Fruit fly (Drosophila melanogaster) whole organism, embryonic: ENCODE data around the gene CG12438.

Experiments
- Asciz ChIP-seq: fragments of 200-800 bp; sonication (Bioruptor generic); optimal IDR thresholded peaks from 2 replicates; lab custom pipeline; 2017; ENCODE audit warnings: missing biosample characterization, mild to moderate bottlenecking, missing genetic modification characterization, missing genetic modification reagents
- B-H1 ChIP-seq: fragments of 200-800 bp; sonication (Bioruptor generic); IDR thresholded peaks from 3 replicates; pipeline ENCODE4 v1.3.6; 2022; ENCODE audit warnings: missing biosample characterization, missing genetic modification characterization
- CG1024 ChIP-seq: fragments of 200-800 bp; sonication (Bioruptor generic); IDR thresholded peaks from 2 replicates; pipeline ENCODE4 v1.3.6; 2022; ENCODE audit warnings: missing biosample characterization, missing genetic modification characterization
- CG10267 ChIP-seq: fragments of 200-800 bp; sonication (Bioruptor generic); optimal IDR thresholded peaks from 2 replicates; lab custom pipeline; 2018; ENCODE audit warnings: missing biosample characterization, mild to moderate bottlenecking, missing genetic modification characterization, moderate library complexity
- CG11093 ChIP-seq: fragments of 200-800 bp; sonication (Bioruptor generic); IDR thresholded peaks from 3 replicates; pipeline ENCODE4 v1.3.6; 2022; ENCODE audit warnings: missing biosample characterization, missing genetic modification characterization
- CG11696 ChIP-seq: fragments of 200-800 bp; sonication (Bioruptor generic); IDR thresholded peaks from 2 replicates; pipeline ENCODE4 v1.3.6; 2022; ENCODE audit warnings: missing biosample characterization, missing genetic modification characterization
- CG11723 ChIP-seq: fragments of 200-800 bp; sonication (Bioruptor generic); optimal IDR thresholded peaks from 2 replicates; lab custom pipeline; 2017; ENCODE audit warnings: missing biosample characterization, mild to moderate bottlenecking, missing genetic modification characterization
- CG12299 ChIP-seq: fragments of 200-800 bp; sonication (Bioruptor generic); optimal IDR thresholded peaks from 2 replicates; lab custom pipeline; 2018; ENCODE audit warnings: missing biosample characterization, mild to moderate bottlenecking, missing genetic modification characterization
- CG13287 ChIP-seq: fragments of 200-800 bp; sonication (Bioruptor generic); IDR thresholded peaks from 2 replicates; pipeline ENCODE4 v1.3.6; 2022; ENCODE audit warnings: missing biosample characterization, missing genetic modification characterization; ENCODE audit not compliant: partially characterized antibody
- CG15479 ChIP-seq: fragments of 200-800 bp; sonication (Bioruptor generic); optimal IDR thresholded peaks from 3 replicates; lab custom pipeline; 2019; ENCODE audit warnings: missing biosample characterization, mild to moderate bottlenecking, missing genetic modification characterization, moderate library complexity
- CG17186 ChIP-seq: fragments of 200-800 bp; sonication (Bioruptor generic); optimal IDR thresholded peaks from 3 replicates; lab custom pipeline; 2017; ENCODE audit warnings: missing biosample characterization, missing genetic modification reagents, missing genetic modification characterization
- CG17612 ChIP-seq: fragments of 200-800 bp; sonication (Bioruptor generic); IDR thresholded peaks from 2 replicates; pipeline ENCODE4 v1.3.6; 2022; ENCODE audit warnings: missing biosample characterization, missing genetic modification characterization
- CG18011 ChIP-seq: fragments of 200-800 bp; sonication (Bioruptor generic); optimal IDR thresholded peaks from 2 replicates; lab custom pipeline; 2017; ENCODE audit warnings: missing biosample characterization, missing genetic modification characterization, mild to moderate bottlenecking, moderate library complexity, missing genotype
- CG3281 ChIP-seq: fragments of 200-800 bp; sonication (Bioruptor generic); optimal IDR thresholded peaks from 3 replicates; lab custom pipeline; 2017; ENCODE audit warnings: missing biosample characterization, mild to moderate bottlenecking, missing genetic modification characterization
- CG34422 ChIP-seq: fragments of 200-800 bp; sonication (Bioruptor generic); IDR thresholded peaks from 3 replicates; pipeline ENCODE4 v1.3.6; 2022; ENCODE audit warnings: missing biosample characterization, missing genetic modification characterization
- CG5953 ChIP-seq: fragments of 200-800 bp; sonication (Bioruptor generic); IDR thresholded peaks from 2 replicates; pipeline ENCODE4 v1.3.6; 2022; ENCODE audit warnings: missing biosample characterization, missing genetic modification characterization
- CG6254 ChIP-seq: fragments of 200-800 bp; sonication (Bioruptor generic); optimal IDR thresholded peaks from 3 replicates; lab custom pipeline; 2017; ENCODE audit warnings: mild to moderate bottlenecking, missing biosample characterization, missing genetic modification reagents, missing genetic modification characterization
- CG6765 ChIP-seq: fragments of 200-800 bp; sonication (Bioruptor generic); optimal IDR thresholded peaks from 3 replicates; lab custom pipeline; 2017; ENCODE audit warnings: missing biosample characterization, mild to moderate bottlenecking, missing genetic modification characterization
- CG8924 ChIP-seq: fragments of 200-800 bp; optimal IDR thresholded peaks from 3 replicates; lab custom pipeline; 2019; ENCODE audit warnings: missing biosample characterization, mild to moderate bottlenecking, missing genetic modification characterization, moderate library complexity
- CG8944 ChIP-seq: fragments of 200-800 bp; sonication (Bioruptor generic); optimal IDR thresholded peaks from 3 replicates; lab custom pipeline; 2016; ENCODE audit warnings: missing biosample characterization, missing genetic modification characterization
- CHES-1-like ChIP-seq: fragments of 200-800 bp; sonication (Bioruptor generic); optimal IDR thresholded peaks from 2 replicates; lab custom pipeline; 2016; ENCODE audit warnings: missing biosample characterization, missing genetic modification characterization
- Elba2 ChIP-seq: fragments of 200-800 bp; sonication (Bioruptor generic); optimal IDR thresholded peaks from 3 replicates; lab custom pipeline; 2016; ENCODE audit warnings: missing biosample characterization, missing genetic modification characterization
- Hsf ChIP-seq: fragments of 200-800 bp; sonication (Bioruptor generic); optimal IDR thresholded peaks from 3 replicates; lab custom pipeline; 2016; ENCODE audit warnings: missing biosample characterization, missing genetic modification characterization
- Med ChIP-seq: fragments of 200-800 bp; sonication (Bioruptor generic); peaks from one replicate; lab custom pipeline; 2016; ENCODE audit warnings: missing biosample characterization, missing genetic modification characterization, mild to moderate bottlenecking, inconsistent platforms, moderate library complexity
- Neu2 ChIP-seq: fragments of 200-800 bp; sonication (Bioruptor generic); optimal IDR thresholded peaks from 3 replicates; lab custom pipeline; 2016; ENCODE audit warnings: missing biosample characterization, missing genetic modification characterization, borderline replicate concordance
- Side ChIP-seq: fragments of 200-800 bp; sonication (Bioruptor generic); optimal IDR thresholded peaks from 2 replicates; lab custom pipeline; 2016; ENCODE audit warnings: missing biosample characterization, missing genetic modification characterization
- Sox102F ChIP-seq: fragments of 200-800 bp; sonication (Bioruptor generic); optimal IDR thresholded peaks from 2 replicates; lab custom pipeline; 2018; ENCODE audit warnings: missing biosample characterization, mild to moderate bottlenecking, missing genetic modification characterization, moderate library complexity
- Sry-β ChIP-seq: fragments of 200-800 bp; sonication (Bioruptor generic); optimal IDR thresholded peaks from 2 replicates; lab custom pipeline; 2018; ENCODE audit warnings: missing biosample characterization, mild to moderate bottlenecking, missing genetic modification characterization, moderate library complexity
- ara ChIP-seq: fragments of 200-800 bp; sonication (Bioruptor generic); IDR thresholded peaks from 2 replicates; pipeline ENCODE4 v1.3.6; 2022; ENCODE audit warnings: missing biosample characterization, missing genetic modification characterization
- ase ChIP-seq: fragments of 200-800 bp; sonication (Bioruptor generic); IDR thresholded peaks from 3 replicates; pipeline ENCODE4 v1.3.6; 2022; ENCODE audit warnings: missing biosample characterization, missing genetic modification characterization
- bowl ChIP-seq: fragments of 200-800 bp; sonication (Bioruptor generic); IDR thresholded peaks from 2 replicates; pipeline ENCODE4 v1.3.6; 2022; ENCODE audit warnings: missing biosample characterization, missing genetic modification characterization
- bsh ChIP-seq, 2 experiments: fragments of 200-800 bp; sonication (Bioruptor generic); optimal IDR thresholded peaks; 2 replicates each; lab custom pipeline; 2017 to 2018; ENCODE audit warnings: mild to moderate bottlenecking in 2 of 2, missing biosample characterization in 2 of 2, missing genetic modification characterization in 2 of 2, moderate library complexity in 1 of 2
- cato ChIP-seq: fragments of 200-800 bp; sonication (Bioruptor generic); optimal IDR thresholded peaks from 2 replicates; lab custom pipeline; 2016; ENCODE audit warnings: missing biosample characterization, missing genetic modification characterization, borderline replicate concordance
- cg ChIP-seq: fragments of 200-800 bp; sonication (Bioruptor generic); optimal IDR thresholded peaks from 3 replicates; lab custom pipeline; 2019; ENCODE audit warnings: missing biosample characterization, mild to moderate bottlenecking, missing genetic modification characterization, moderate library complexity
- chif ChIP-seq, 2 experiments: fragments of 200-800 bp; sonication (Bioruptor generic); optimal IDR thresholded peaks; 3 replicates each; lab custom pipeline; 2016; ENCODE audit warnings: missing biosample characterization in 2 of 2, missing genetic modification characterization in 2 of 2
- danr ChIP-seq: fragments of 200-800 bp; sonication (Bioruptor generic); IDR thresholded peaks from 2 replicates; pipeline ENCODE4 v1.3.6; 2022; ENCODE audit warnings: missing biosample characterization, missing genetic modification characterization
- eve ChIP-seq, 2 experiments: fragments of >200 bp; optimal IDR thresholded peaks; 2 replicates each; lab custom pipeline; 2017; ENCODE audit warnings: missing biosample characterization in 2 of 2, missing genetic modification characterization in 2 of 2
- fd64A ChIP-seq: fragments of 200-800 bp; sonication (Bioruptor generic); optimal IDR thresholded peaks from 3 replicates; lab custom pipeline; 2018; ENCODE audit warnings: missing biosample characterization, mild to moderate bottlenecking, missing genetic modification characterization
- gce ChIP-seq: fragments of 200-800 bp; sonication (Bioruptor generic); IDR thresholded peaks from 3 replicates; pipeline ENCODE4 v1.3.6; 2022; ENCODE audit warnings: missing biosample characterization, missing genetic modification characterization
- grau ChIP-seq: fragments of 200-800 bp; optimal IDR thresholded peaks from 3 replicates; lab custom pipeline; 2019; ENCODE audit warnings: missing biosample characterization, mild to moderate bottlenecking, missing genetic modification characterization, moderate library complexity
- mld ChIP-seq: fragments of 200-800 bp; sonication (Bioruptor generic); IDR thresholded peaks from 3 replicates; pipeline ENCODE4 v1.3.6; 2022; ENCODE audit warnings: missing biosample characterization, missing genetic modification characterization; ENCODE audit not compliant: partially characterized antibody
- otp ChIP-seq: fragments of 200-800 bp; sonication (Bioruptor generic); IDR thresholded peaks from 3 replicates; pipeline ENCODE4, ENCODE4 v1.3.6; 2022; ENCODE audit warnings: missing biosample characterization, missing genetic modification characterization
- schlank ChIP-seq: fragments of 200-800 bp; sonication (Bioruptor generic); optimal IDR thresholded peaks from 2 replicates; lab custom pipeline; 2018; ENCODE audit warnings: missing biosample characterization, mild to moderate bottlenecking, missing genetic modification characterization
- tio ChIP-seq: fragments of 200-800 bp; sonication (Bioruptor generic); optimal IDR thresholded peaks from 2 replicates; lab custom pipeline; 2017; ENCODE audit warnings: missing biosample characterization, missing genetic modification characterization, inconsistent platforms
- toy ChIP-seq: fragments of 200-800 bp; sonication (Bioruptor generic); IDR thresholded peaks from 2 replicates; pipeline ENCODE4 v1.3.6; 2022; ENCODE audit warnings: missing biosample characterization, missing genetic modification characterization
- tup ChIP-seq: fragments of 200-800 bp; sonication (Bioruptor generic); optimal IDR thresholded peaks from 2 replicates; lab custom pipeline; 2016; ENCODE audit warnings: missing biosample characterization, mild to moderate bottlenecking, missing genetic modification characterization, moderate library complexity
- tx ChIP-seq: fragments of 200-800 bp; sonication (Bioruptor generic); optimal IDR thresholded peaks from 2 replicates; lab custom pipeline; 2016; ENCODE audit warnings: missing biosample characterization, missing genetic modification characterization
- usp ChIP-seq: fragments of >200 bp; optimal IDR thresholded peaks from 2 replicates; lab custom pipeline; 2017; ENCODE audit warnings: missing biosample characterization, missing genetic modification characterization
- vvl ChIP-seq: fragments of 200-800 bp; sonication (Bioruptor generic); IDR thresholded peaks from 2 replicates; pipeline ENCODE4 v1.3.6; 2022; ENCODE audit warnings: missing biosample characterization, missing genetic modification characterization
- zfh2 ChIP-seq: fragments of 200-800 bp; sonication (Bioruptor generic); optimal IDR thresholded peaks from 2 replicates; lab custom pipeline; 2016; ENCODE audit warnings: missing biosample characterization, missing genetic modification characterization

CG12438 gene

DNA sequence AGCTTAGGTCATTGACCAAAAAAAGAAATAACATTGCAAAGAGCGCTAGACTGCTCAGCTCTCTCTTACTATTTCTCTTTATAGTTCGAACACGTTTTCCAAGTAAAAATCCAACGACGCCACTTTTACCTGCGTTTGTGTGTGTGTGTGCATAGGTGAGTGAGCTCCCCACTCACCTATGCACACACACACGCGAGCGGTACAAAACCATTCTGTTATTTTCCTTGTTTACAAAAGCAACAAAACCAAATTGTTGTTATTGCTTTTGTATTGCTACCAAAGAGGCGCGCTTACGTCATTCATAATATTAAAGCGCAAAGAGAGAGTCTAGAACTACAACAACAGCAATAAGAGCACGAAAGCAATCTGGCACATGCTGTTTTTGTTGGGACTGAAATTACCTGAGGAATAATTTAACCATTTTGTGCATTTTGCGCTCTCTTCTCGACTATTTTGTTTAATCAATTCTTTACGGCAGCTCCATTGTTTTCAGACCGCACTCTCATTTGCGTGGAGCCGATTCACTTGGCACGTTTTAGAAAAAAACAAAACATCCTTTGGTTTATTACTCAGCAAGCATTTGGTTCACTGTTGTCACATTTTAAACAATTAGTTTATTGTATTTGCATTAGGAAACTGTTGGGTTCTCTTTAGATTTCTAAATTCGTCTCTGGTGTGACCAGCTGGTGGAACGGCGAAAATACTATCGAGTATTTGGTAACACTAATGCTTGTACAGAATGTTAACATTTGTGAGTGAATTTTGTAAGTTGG lies 11.9 kb upstream of the CG12438 start, which contains the start of gene raw (continued):
- TF ChIP-seq CG17612 (GFP tag; lab: Robert Waterston, UW) (no peak), CG13287 (GFP tag; lab: Robert Waterston, UW) (peak; percentile 28), gce (GFP tag; lab: Robert Waterston, UW) (no peak), CG11093 (GFP tag; lab: Robert Waterston, UW) (no peak), toy (no peak), CG11696 (no peak), CHES-1-like (GFP tag; lab: Kevin White, UChicago) (no peak), CG34422 (no peak; the same call in 2 of the 3 replicates), otp (no peak), Hsf (GFP tag; lab: Kevin White, UChicago) (no peak), eve (GFP tag; optimal IDR thresholded peaks at IDR 0.05; lab: Kevin White, UChicago) (peak in 1 of 2 experiments; percentile 79), chif (GFP tag; optimal IDR thresholded peaks at IDR 0.05; lab: Kevin White, UChicago) (no peak), Med (GFP tag; lab: Kevin White, UChicago) (peak; percentile 75), ase (GFP tag; lab: Robert Waterston, UW) (no peak), CG18011 (no peak), vvl (GFP tag; lab: Robert Waterston, UW) (peak; percentile 16; the same call in 1 of the 2 replicates), Side (GFP tag; lab: Kevin White, UChicago) (peak; percentile 42), cato (no peak), CG5953 (GFP tag; lab: Robert Waterston, UW) (no peak), ara (GFP tag; lab: Robert Waterston, UW) (no peak), CG10267 (no peak), CG3281 (peak; percentile 12), CG6765 (GFP tag; lab: Kevin White, UChicago) (no peak), CG1024 (GFP tag; lab: Robert Waterston, UW) (no peak), danr (GFP tag; lab: Robert Waterston, UW) (no peak), CG8944 (no peak), Neu2 (GFP tag; lab: Kevin White, UChicago) (no peak), grau (tag; lab: Kevin White, UChicago) (no peak), Elba2 (GFP tag; lab: Kevin White, UChicago) (no peak), cg (GFP tag; lab: Kevin White, UChicago) (peak; percentile 93), usp (GFP tag; lab: Kevin White, UChicago) (no peak), CG6254 (GFP tag; lab: Kevin White, UChicago) (no peak), Asciz (GFP tag; lab: Kevin White, UChicago) (no peak), CG15479 (GFP tag; lab: Kevin White, UChicago) (no peak), bowl (no peak), mld (GFP tag; lab: Robert Waterston, UW) (no peak), zfh2 (GFP tag; lab: Kevin White, UChicago) (no peak), bsh (GFP tag; optimal IDR thresholded peaks at IDR 0.05; lab: Kevin White, UChicago) (no peak), B-H1 (GFP tag; lab: Robert Waterston, UW) (no peak), CG11723 (no peak), fd64A (no peak), Sox102F (no peak), tx (no peak), schlank (tag; lab: Kevin White, UChicago) (no peak), tio (GFP tag; lab: Kevin White, UChicago) (no peak), CG17186 (GFP tag; lab: Kevin White, UChicago) (no peak), CG8924 (tag; lab: Kevin White, UChicago) (peak; percentile 85), CG12299 (tag; lab: Kevin White, UChicago) (no peak), Sry-β (GFP tag; lab: Kevin White, UChicago) (no peak), tup (GFP tag; lab: Kevin White, UChicago) (no peak)
